Worm (Caenorhabditis elegans) whole organism, midembryonic: ENCODE results near the gene F39D8.3.

Experiments used
- T22C8.4 ChIP-seq: fragments of 200-800 bp; sonication (Bioruptor generic); IDR thresholded peaks from 2 replicates; pipeline ENCODE4 v1.3.6; 2022; ENCODE audit warnings: missing genetic modification characterization, missing compliant biosample characterization
- cog-1 ChIP-seq: sonication (generic microtip); optimal IDR thresholded peaks from 2 replicates; lab custom pipeline; 2016; ENCODE audit warnings: missing genetic modification characterization, missing compliant biosample characterization
- flt-1 ChIP-seq: fragments of 200-800 bp; sonication (Bioruptor generic); IDR thresholded peaks from 2 replicates; pipeline ENCODE4 v1.3.6; 2022; ENCODE audit warnings: missing genetic modification characterization, missing compliant biosample characterization
- klf-2 ChIP-seq: fragments of 200-800 bp; sonication (Bioruptor generic); conservative IDR thresholded peaks from 2 replicates; pipeline ENCODE4 v1.3.6; 2022; ENCODE audit warnings: missing genetic modification reagents, missing genetic modification characterization, missing compliant biosample characterization
- med-1 ChIP-seq: sonication (generic microtip); optimal IDR thresholded peaks from 2 replicates; lab custom pipeline; 2017; ENCODE audit warnings: missing genetic modification characterization, mild to moderate bottlenecking, missing compliant biosample characterization, antibody characterized with exemption, missing genetic modification reagents; ENCODE audit not compliant: insufficient read depth
- ref-1 ChIP-seq: fragments of 200-800 bp; sonication (Bioruptor generic); conservative IDR thresholded peaks from 2 replicates; pipeline ENCODE4 v1.3.6; 2022; ENCODE audit warnings: missing genetic modification reagents, missing genetic modification characterization, missing compliant biosample characterization
- tab-1 ChIP-seq: fragments of 200-800 bp; sonication (Bioruptor generic); IDR thresholded peaks from 2 replicates; pipeline ENCODE4 v1.3.6; 2022; ENCODE audit warnings: missing genetic modification characterization, missing compliant biosample characterization
- ztf-23 ChIP-seq: fragments of 200-800 bp; sonication (Bioruptor generic); IDR thresholded peaks from 2 replicates; pipeline ENCODE4 v1.3.6; 2022; ENCODE audit warnings: missing genetic modification reagents, missing genetic modification characterization, missing compliant biosample characterization
- ztf-29 ChIP-seq: fragments of 200-800 bp; sonication (Bioruptor generic); IDR thresholded peaks from 2 replicates; pipeline ENCODE4 v1.3.6; 2022; ENCODE audit warnings: missing genetic modification reagents, missing genetic modification characterization, missing compliant biosample characterization

F39D8.3 gene

ce11 chrX:15440744-15441685 is 20.2 kb downstream of the F39D8.3 start, which contains the start of gene mocs-1:
Gene mocs-1, minus strand, starts transcription at chrX:15440794.
- no peak for TF ChIP-seq flt-1
- TF ChIP-seq tab-1 (GFP tag; lab: Robert Waterston, UW) = no peak
- TF ChIP-seq ref-1 (GFP tag; lab: Robert Waterston, UW) = no peak
- TF ChIP-seq klf-2 (GFP tag; lab: Robert Waterston, UW) = no peak
- no peak for TF ChIP-seq ztf-29 (GFP tag; lab: Robert Waterston, UW)
- no peak for TF ChIP-seq ztf-23
- TF ChIP-seq T22C8.4 (GFP tag; lab: Robert Waterston, UW) = no peak

ce11 chrX:15441686-15442067 is 20.9 kb downstream of the F39D8.3 start, which contains the start of gene nkat-3:
Gene nkat-3, plus strand, starts transcription at chrX:15441731.
- TF ChIP-seq ztf-29 (GFP tag; lab: Robert Waterston, UW) (no peak), med-1 (GFP tag; lab: Kevin White, UChicago) (no peak), T22C8.4 (GFP tag; lab: Robert Waterston, UW) (no peak), ztf-23 (no peak), tab-1 (GFP tag; lab: Robert Waterston, UW) (no peak), klf-2 (GFP tag; lab: Robert Waterston, UW) (no peak), ref-1 (GFP tag; lab: Robert Waterston, UW) (no peak), flt-1 (no peak), cog-1 (tag; lab: Kevin White, UChicago) (no peak)

ce11 chrX:15446292-15446794 is 25.6 kb downstream of the F39D8.3 start, which contains the start of gene R03A10.5:
Gene R03A10.5, plus strand, starts transcription at chrX:15446722.
- TF ChIP-seq tab-1 (GFP tag; lab: Robert Waterston, UW) = no peak
- no peak for TF ChIP-seq flt-1
- no peak for TF ChIP-seq ref-1 (GFP tag; lab: Robert Waterston, UW)
- TF ChIP-seq med-1 (GFP tag; lab: Kevin White, UChicago) = no peak
- TF ChIP-seq klf-2 (GFP tag; lab: Robert Waterston, UW) = no peak
- TF ChIP-seq ztf-23 = no peak
- TF ChIP-seq cog-1 (tag; lab: Kevin White, UChicago) = no peak
- no peak for TF ChIP-seq ztf-29 (GFP tag; lab: Robert Waterston, UW)
- TF ChIP-seq T22C8.4 (GFP tag; lab: Robert Waterston, UW) = no peak

- TF ChIP-seq ztf-29 (GFP tag; lab: Robert Waterston, UW) (no peak), flt-1 (no peak), med-1 (GFP tag; lab: Kevin White, UChicago) (no peak), tab-1 (GFP tag; lab: Robert Waterston, UW) (no peak), ref-1 (GFP tag; lab: Robert Waterston, UW) (no peak), ztf-23 (no peak), T22C8.4 (GFP tag; lab: Robert Waterston, UW) (no peak), cog-1 (tag; lab: Kevin White, UChicago) (no peak), klf-2 (GFP tag; lab: Robert Waterston, UW) (no peak)
These were observed 44.3 kb downstream of the F39D8.3 start for ce11 chrX:15465050-15465449.

- TF ChIP-seq ztf-29 (GFP tag; lab: Robert Waterston, UW) (no peak), flt-1 (no peak), med-1 (GFP tag; lab: Kevin White, UChicago) (no peak), ref-1 (GFP tag; lab: Robert Waterston, UW) (no peak), cog-1 (tag; lab: Kevin White, UChicago) (no peak), tab-1 (GFP tag; lab: Robert Waterston, UW) (no peak), klf-2 (GFP tag; lab: Robert Waterston, UW) (no peak), T22C8.4 (GFP tag; lab: Robert Waterston, UW) (no peak), ztf-23 (no peak)
These were observed 45.3 kb downstream of the F39D8.3 start, which contains the start of gene sprr-1 for ce11 chrX:15466032-15466431. Gene sprr-1, plus strand, starts transcription at chrX:15466300.

- TF ChIP-seq med-1 (GFP tag; lab: Kevin White, UChicago) (no peak), ztf-29 (GFP tag; lab: Robert Waterston, UW) (no peak), ztf-23 (no peak), ref-1 (GFP tag; lab: Robert Waterston, UW) (no peak), klf-2 (GFP tag; lab: Robert Waterston, UW) (no peak), cog-1 (tag; lab: Kevin White, UChicago) (no peak), T22C8.4 (GFP tag; lab: Robert Waterston, UW) (no peak), flt-1 (no peak), tab-1 (GFP tag; lab: Robert Waterston, UW) (no peak)
These were observed 47.9 kb downstream of the F39D8.3 start for ce11 chrX:15468657-15469056.

ce11 chrX:15469957-15470548 is 49.3 kb downstream of the F39D8.3 start:
- TF ChIP-seq flt-1 (no peak), ztf-29 (GFP tag; lab: Robert Waterston, UW) (no peak), med-1 (GFP tag; lab: Kevin White, UChicago) (no peak), klf-2 (GFP tag; lab: Robert Waterston, UW) (no peak), cog-1 (tag; lab: Kevin White, UChicago) (no peak), ref-1 (GFP tag; lab: Robert Waterston, UW) (no peak), T22C8.4 (GFP tag; lab: Robert Waterston, UW) (no peak), tab-1 (GFP tag; lab: Robert Waterston, UW) (no peak), ztf-23 (no peak)
